Worm (Caenorhabditis elegans): ENCODE results near the gene ets-4.

Gene ets-4

ce11 chrX:6553634-6554033 is 35.0 kb downstream of the ets-4 start:
- TF ChIP-seq tra-4 (tag; optimal IDR thresholded peaks at IDR 0.05): no peak
- no peak for TF ChIP-seq ceh-13 (GFP tag; optimal IDR thresholded peaks at IDR 0.05)
- TF ChIP-seq F13C5.2 (tag; optimal IDR thresholded peaks at IDR 0.05): no peak
- TF ChIP-seq hmg-4 (GFP tag; optimal IDR thresholded peaks at IDR 0.05): no peak
- no peak for TF ChIP-seq hmbx-1 (tag; optimal IDR thresholded peaks at IDR 0.05)
- TF ChIP-seq ets-7 (tag; optimal IDR thresholded peaks at IDR 0.05): no peak
- no peak for TF ChIP-seq flt-1 (GFP tag; IDR thresholded peaks at IDR 0.05)
- no peak for TF ChIP-seq ama-1 (optimal IDR thresholded peaks at IDR 0.05)
- TF ChIP-seq scrt-1 (GFP tag; IDR thresholded peaks at IDR 0.05): no peak
- no peak for TF ChIP-seq aly-1 (tag; optimal IDR thresholded peaks at IDR 0.05)
- TF ChIP-seq tbx-37 (GFP tag; conservative IDR thresholded peaks at IDR 0.05): no peak
- no peak for TF ChIP-seq tbx-11 (GFP tag; IDR thresholded peaks at IDR 0.05)
- no peak for TF ChIP-seq ceh-36 (tag; optimal IDR thresholded peaks at IDR 0.05)
- no peak for TF ChIP-seq B0310.2 (tag; optimal IDR thresholded peaks at IDR 0.05)
- no peak for TF ChIP-seq sea-1 (GFP tag; conservative IDR thresholded peaks at IDR 0.05)
- no peak for TF ChIP-seq hnd-1 (tag; optimal IDR thresholded peaks at IDR 0.05)
- no peak for TF ChIP-seq pes-1 (GFP tag; IDR thresholded peaks at IDR 0.05)

ce11 chrX:6560495-6560894 is 41.8 kb downstream of the ets-4 start:
- no peak for TF ChIP-seq ceh-13 (GFP tag; optimal IDR thresholded peaks at IDR 0.05)
- no peak for TF ChIP-seq hmbx-1 (tag; optimal IDR thresholded peaks at IDR 0.05)
- no peak for TF ChIP-seq B0310.2 (tag; optimal IDR thresholded peaks at IDR 0.05)
- TF ChIP-seq flt-1 (GFP tag; IDR thresholded peaks at IDR 0.05): no peak
- no peak for TF ChIP-seq F13C5.2 (tag; optimal IDR thresholded peaks at IDR 0.05)
- no peak for TF ChIP-seq tra-4 (tag; optimal IDR thresholded peaks at IDR 0.05)
- no peak for TF ChIP-seq ama-1 (optimal IDR thresholded peaks at IDR 0.05)
- no peak for TF ChIP-seq hnd-1 (tag; optimal IDR thresholded peaks at IDR 0.05)
- no peak for TF ChIP-seq hmg-4 (GFP tag; optimal IDR thresholded peaks at IDR 0.05)
- TF ChIP-seq scrt-1 (GFP tag; IDR thresholded peaks at IDR 0.05): no peak
- no peak for TF ChIP-seq pes-1 (GFP tag; IDR thresholded peaks at IDR 0.05)
- TF ChIP-seq ets-7 (tag; optimal IDR thresholded peaks at IDR 0.05): no peak
- TF ChIP-seq ceh-36 (tag; optimal IDR thresholded peaks at IDR 0.05): no peak
- TF ChIP-seq aly-1 (tag; optimal IDR thresholded peaks at IDR 0.05): no peak
- no peak for TF ChIP-seq tbx-11 (GFP tag; IDR thresholded peaks at IDR 0.05)
- no peak for TF ChIP-seq sea-1 (GFP tag; conservative IDR thresholded peaks at IDR 0.05)
- TF ChIP-seq tbx-37 (GFP tag; conservative IDR thresholded peaks at IDR 0.05): no peak

- TF ChIP-seq tbx-37 (GFP tag; conservative IDR thresholded peaks at IDR 0.05) (no peak), hnd-1 (tag; optimal IDR thresholded peaks at IDR 0.05) (no peak), B0310.2 (tag; optimal IDR thresholded peaks at IDR 0.05) (no peak), ceh-13 (GFP tag; optimal IDR thresholded peaks at IDR 0.05) (no peak), scrt-1 (GFP tag; IDR thresholded peaks at IDR 0.05) (no peak), ama-1 (optimal IDR thresholded peaks at IDR 0.05) (no peak), hmbx-1 (tag; optimal IDR thresholded peaks at IDR 0.05) (no peak), pes-1 (GFP tag; IDR thresholded peaks at IDR 0.05) (no peak), tra-4 (tag; optimal IDR thresholded peaks at IDR 0.05) (no peak), hmg-4 (GFP tag; optimal IDR thresholded peaks at IDR 0.05) (no peak), ceh-36 (tag; optimal IDR thresholded peaks at IDR 0.05) (no peak), aly-1 (tag; optimal IDR thresholded peaks at IDR 0.05) (no peak), F13C5.2 (tag; optimal IDR thresholded peaks at IDR 0.05) (no peak), tbx-11 (GFP tag; IDR thresholded peaks at IDR 0.05) (no peak), ets-7 (tag; optimal IDR thresholded peaks at IDR 0.05) (no peak)
These were observed 43.7 kb downstream of the ets-4 start, which contains the start of gene aaim-1 for ce11 chrX:6562378-6562856. Gene aaim-1, minus strand, starts transcription at chrX:6562428.

- TF ChIP-seq scrt-1 (GFP tag; IDR thresholded peaks at IDR 0.05) (no peak), pes-1 (GFP tag; IDR thresholded peaks at IDR 0.05) (no peak), hnd-1 (tag; optimal IDR thresholded peaks at IDR 0.05) (no peak), ceh-13 (GFP tag; optimal IDR thresholded peaks at IDR 0.05) (no peak), flt-1 (GFP tag; IDR thresholded peaks at IDR 0.05) (no peak), tbx-11 (GFP tag; IDR thresholded peaks at IDR 0.05) (no peak), B0310.2 (tag; optimal IDR thresholded peaks at IDR 0.05) (no peak), aly-1 (tag; optimal IDR thresholded peaks at IDR 0.05) (no peak), hmbx-1 (tag; optimal IDR thresholded peaks at IDR 0.05) (no peak), F13C5.2 (tag; optimal IDR thresholded peaks at IDR 0.05) (no peak), ama-1 (optimal IDR thresholded peaks at IDR 0.05) (no peak), tbx-37 (GFP tag; conservative IDR thresholded peaks at IDR 0.05) (no peak), ets-7 (tag; optimal IDR thresholded peaks at IDR 0.05) (no peak), ceh-36 (tag; optimal IDR thresholded peaks at IDR 0.05) (no peak), tra-4 (tag; optimal IDR thresholded peaks at IDR 0.05) (no peak), sea-1 (GFP tag; conservative IDR thresholded peaks at IDR 0.05) (no peak)
These were observed 50.9 kb downstream of the ets-4 start, which contains the start of gene dop-3 for ce11 chrX:6569624-6570023. Gene dop-3, minus strand, starts transcription at chrX:6569724.

Data from whole organism, early embryonic.